Worm (Caenorhabditis elegans) whole organism, young adult: Measurements from ENCODE around the gene Y75B8A.63.

Source experiments
- B0336.3 ChIP-seq: fragments of 200-800 bp; sonication (Bioruptor generic); IDR thresholded peaks from 2 replicates; pipeline ENCODE4 v1.3.6; 2022; ENCODE audit warnings: missing genetic modification characterization, missing compliant biosample characterization
- D2030.7 ChIP-seq: fragments of 200-800 bp; sonication (Bioruptor generic); IDR thresholded peaks from 2 replicates; pipeline ENCODE4 v1.3.6; 2022; ENCODE audit warnings: missing genetic modification reagents, missing genetic modification characterization, missing compliant biosample characterization
- F22D6.2 ChIP-seq: sonication (generic microtip); optimal IDR thresholded peaks from 2 replicates; lab custom pipeline; 2016; ENCODE audit warnings: mild to moderate bottlenecking, missing genetic modification characterization, missing compliant biosample characterization
- F37B4.10 ChIP-seq: fragments of 200-800 bp; sonication (Bioruptor generic); IDR thresholded peaks from 2 replicates; pipeline ENCODE4 v1.3.6; 2022; ENCODE audit warnings: missing genetic modification characterization, missing compliant biosample characterization
- F49E8.2 ChIP-seq: sonication (generic microtip); optimal IDR thresholded peaks from 3 replicates; lab custom pipeline; 2017; ENCODE audit warnings: missing genetic modification characterization, mild to moderate bottlenecking, missing compliant biosample characterization, antibody characterized with exemption, moderate library complexity; ENCODE audit not compliant: insufficient read depth
- F52B5.7 ChIP-seq: sonication (generic microtip); optimal IDR thresholded peaks from 2 replicates; lab custom pipeline; 2016; ENCODE audit warnings: mild to moderate bottlenecking, missing genetic modification characterization, missing compliant biosample characterization
- T07F8.4 ChIP-seq: sonication (generic microtip); optimal IDR thresholded peaks from 2 replicates; lab custom pipeline; 2016; ENCODE audit warnings: mild to moderate bottlenecking, missing genetic modification characterization, moderate library complexity, missing compliant biosample characterization
- Y53G8AR.9 ChIP-seq: fragments of 200-800 bp; sonication (Bioruptor generic); conservative IDR thresholded peaks from 2 replicates; pipeline ENCODE4 v1.3.6; 2022; ENCODE audit warnings: missing genetic modification reagents, missing genetic modification characterization, missing compliant biosample characterization
- ZK185.1 ChIP-seq: sonication (generic microtip); optimal IDR thresholded peaks from 2 replicates; lab custom pipeline; 2016; ENCODE audit warnings: mild to moderate bottlenecking, missing genetic modification characterization, missing compliant biosample characterization; ENCODE audit not compliant: poor library complexity, severe bottlenecking
- akir-1 ChIP-seq: fragments of 200-800 bp; sonication (Bioruptor generic); optimal IDR thresholded peaks from 2 replicates; lab custom pipeline; 2018; ENCODE audit warnings: mild to moderate bottlenecking, missing genetic modification characterization, moderate library complexity, missing compliant biosample characterization
- ama-1 ChIP-seq, 3 experiments: fragments of 150-350 bp in 1 of 3; sonication (generic microtip) in 2 of 3; optimal IDR thresholded peaks; 2 replicates each; lab custom pipeline; 2014 to 2018; ENCODE audit warnings: missing biosample characterization in 2 of 3, missing genetic modification characterization in 2 of 3, missing genetic modification reagents in 2 of 3
- aptf-2 ChIP-seq: fragments of 200-800 bp; sonication (Bioruptor generic); conservative IDR thresholded peaks from 2 replicates; pipeline ENCODE4 v1.3.6; 2022; ENCODE audit warnings: missing genetic modification reagents, missing genetic modification characterization, missing compliant biosample characterization
- attf-3 ChIP-seq: fragments of 200-800 bp; sonication (Bioruptor generic); conservative IDR thresholded peaks from 2 replicates; pipeline ENCODE4 v1.3.6; 2022; ENCODE audit warnings: missing genetic modification reagents, missing genetic modification characterization, missing compliant biosample characterization
- bed-1 ChIP-seq: fragments of 200-800 bp; sonication (Bioruptor generic); IDR thresholded peaks from 2 replicates; pipeline ENCODE4 v1.3.6; 2022; ENCODE audit warnings: missing genetic modification reagents, missing genetic modification characterization, missing compliant biosample characterization
- cebp-1 ChIP-seq, 2 experiments: fragments of 200-800 bp in 1 of 2; sonication (Bioruptor generic) in 1 of 2; sonication (generic microtip) in 1 of 2; IDR thresholded peaks in 1 of 2; optimal IDR thresholded peaks in 1 of 2; 2 replicates each; pipeline versions ENCODE4 v1.3.6 to Lab custom; 2017 to 2022; ENCODE audit warnings: missing compliant biosample characterization in 2 of 2, missing genetic modification characterization in 2 of 2, mild to moderate bottlenecking in 1 of 2, missing genetic modification reagents in 1 of 2, moderate library complexity in 1 of 2
- ceh-40 ChIP-seq: fragments of 200-800 bp; sonication (Bioruptor generic); IDR thresholded peaks from 2 replicates; pipeline ENCODE4 v1.3.6; 2022; ENCODE audit warnings: missing genetic modification characterization, missing compliant biosample characterization
- ceh-79 ChIP-seq: sonication (generic microtip); optimal IDR thresholded peaks from 2 replicates; lab custom pipeline; 2017; ENCODE audit warnings: mild to moderate bottlenecking, missing genetic modification characterization, missing compliant biosample characterization
- chd-7 ChIP-seq: sonication (generic microtip); optimal IDR thresholded peaks from 2 replicates; lab custom pipeline; 2016; ENCODE audit warnings: mild to moderate bottlenecking, missing genetic modification characterization, moderate library complexity, missing compliant biosample characterization
- die-1 ChIP-seq: sonication (generic microtip); optimal IDR thresholded peaks from 2 replicates; lab custom pipeline; 2016; ENCODE audit warnings: missing genotype, mild to moderate bottlenecking, missing genetic modification characterization, missing compliant biosample characterization
- dpff-1 ChIP-seq: sonication (generic microtip); optimal IDR thresholded peaks from 2 replicates; lab custom pipeline; 2017; ENCODE audit warnings: mild to moderate bottlenecking, missing genetic modification characterization, missing compliant biosample characterization
- dpl-1 ChIP-seq: fragments of 150-350 bp; optimal IDR thresholded peaks from 2 replicates; lab custom pipeline; 2014; ENCODE audit warnings: missing biosample characterization, missing genetic modification reagents, missing genetic modification characterization
- egl-18 ChIP-seq: fragments of 200-800 bp; sonication (Bioruptor generic); IDR thresholded peaks from 2 replicates; pipeline ENCODE4 v1.3.6; 2022; ENCODE audit warnings: missing genetic modification reagents, missing genetic modification characterization, missing compliant biosample characterization
- egrh-3 ChIP-seq: fragments of 200-800 bp; sonication (Bioruptor generic); IDR thresholded peaks from 2 replicates; pipeline ENCODE4 v1.3.6; 2022; ENCODE audit warnings: missing genetic modification reagents, missing genetic modification characterization, missing compliant biosample characterization
- ekl-4 ChIP-seq: fragments of 200-800 bp; sonication (Bioruptor generic); IDR thresholded peaks from 2 replicates; pipeline ENCODE4 v1.3.6; 2022; ENCODE audit warnings: missing genetic modification reagents, missing genetic modification characterization, missing compliant biosample characterization
- ets-4 ChIP-seq: fragments of 200-800 bp; sonication (Bioruptor generic); optimal IDR thresholded peaks from 2 replicates; lab custom pipeline; 2018; ENCODE audit warnings: mild to moderate bottlenecking, missing genetic modification characterization, missing compliant biosample characterization
- fkh-3 ChIP-seq: sonication (generic microtip); optimal IDR thresholded peaks from 2 replicates; lab custom pipeline; 2016; ENCODE audit warnings: mild to moderate bottlenecking, missing genetic modification characterization, missing compliant biosample characterization
- gei-17 ChIP-seq: fragments of 200-800 bp; sonication (Bioruptor generic); optimal IDR thresholded peaks from 2 replicates; lab custom pipeline; 2018; ENCODE audit warnings: mild to moderate bottlenecking, missing genetic modification characterization, missing compliant biosample characterization
- him-1 ChIP-seq: sonication (generic microtip); optimal IDR thresholded peaks from 2 replicates; lab custom pipeline; 2016; ENCODE audit warnings: missing genotype, missing genetic modification reagents, missing genetic modification characterization, missing compliant biosample characterization
- hmg-20 ChIP-seq: fragments of 200-800 bp; sonication (Bioruptor generic); IDR thresholded peaks from 2 replicates; pipeline ENCODE4 v1.3.6; 2022; ENCODE audit warnings: missing genetic modification reagents, missing genetic modification characterization, missing compliant biosample characterization
- hsf-1 ChIP-seq: fragments of 200-800 bp; sonication (Bioruptor generic); IDR thresholded peaks from 2 replicates; pipeline ENCODE4 v1.3.6; 2022; ENCODE audit warnings: missing genetic modification reagents, missing genetic modification characterization, missing compliant biosample characterization
- lin-26 ChIP-seq: fragments of 200-800 bp; sonication (Bioruptor generic); IDR thresholded peaks from 2 replicates; pipeline ENCODE4 v1.3.6; 2022; ENCODE audit warnings: missing genetic modification reagents, missing genetic modification characterization, missing compliant biosample characterization
- lin-40 ChIP-seq: sonication (generic microtip); optimal IDR thresholded peaks from 2 replicates; lab custom pipeline; 2016; ENCODE audit warnings: missing genetic modification characterization, mild to moderate bottlenecking, missing compliant biosample characterization, missing genotype, missing genetic modification reagents
- lir-1 ChIP-seq: fragments of 200-800 bp; sonication (Bioruptor generic); conservative IDR thresholded peaks from 2 replicates; pipeline ENCODE4 v1.3.6; 2022; ENCODE audit warnings: missing genetic modification reagents, missing genetic modification characterization, missing compliant biosample characterization
- madf-3 ChIP-seq: fragments of 200-800 bp; sonication (Bioruptor generic); IDR thresholded peaks from 2 replicates; pipeline ENCODE4 v1.3.6; 2022; ENCODE audit warnings: missing genetic modification reagents, missing genetic modification characterization, missing compliant biosample characterization
- madf-6 ChIP-seq: fragments of 200-800 bp; sonication (Bioruptor generic); IDR thresholded peaks from 2 replicates; pipeline ENCODE4 v1.3.6; 2022; ENCODE audit warnings: missing genetic modification reagents, missing genetic modification characterization, missing compliant biosample characterization
- mcd-1 ChIP-seq: fragments of 200-800 bp; sonication (Bioruptor generic); IDR thresholded peaks from 2 replicates; pipeline ENCODE4 v1.3.6; 2022; ENCODE audit warnings: missing genetic modification reagents, missing genetic modification characterization, missing compliant biosample characterization
- mes-4 ChIP-seq: sonication (generic microtip); optimal IDR thresholded peaks from 2 replicates; lab custom pipeline; 2016; ENCODE audit warnings: missing genotype, missing genetic modification characterization, missing compliant biosample characterization
- nfya-1 ChIP-seq: sonication (generic microtip); optimal IDR thresholded peaks from 2 replicates; lab custom pipeline; 2017; ENCODE audit warnings: antibody characterized with exemption, missing compliant biosample characterization, missing genetic modification characterization, borderline replicate concordance; ENCODE audit not compliant: insufficient read depth
- nhr-90 ChIP-seq: sonication (generic microtip); optimal IDR thresholded peaks from 2 replicates; lab custom pipeline; 2016; ENCODE audit warnings: missing genotype, mild to moderate bottlenecking, missing genetic modification characterization, missing compliant biosample characterization
- pbrm-1 ChIP-seq: fragments of 200-800 bp; sonication (Bioruptor generic); IDR thresholded peaks from 2 replicates; pipeline ENCODE4 v1.3.6; 2022; ENCODE audit warnings: missing genetic modification reagents, missing genetic modification characterization, missing compliant biosample characterization
- repo-1 ChIP-seq: sonication (generic microtip); optimal IDR thresholded peaks from 2 replicates; lab custom pipeline; 2017; ENCODE audit warnings: mild to moderate bottlenecking, missing genetic modification characterization, missing compliant biosample characterization
- snpc-1.3 ChIP-seq: sonication (generic microtip); optimal IDR thresholded peaks from 2 replicates; lab custom pipeline; 2017; ENCODE audit warnings: missing genetic modification characterization, mild to moderate bottlenecking, missing compliant biosample characterization, antibody characterized with exemption, moderate library complexity, missing genotype, missing genetic modification reagents; ENCODE audit not compliant: insufficient read depth
- zfh-2 ChIP-seq: fragments of 200-800 bp; sonication (Bioruptor generic); conservative IDR thresholded peaks from 2 replicates; pipeline ENCODE4 v1.3.6; 2022; ENCODE audit warnings: missing genetic modification reagents, missing genetic modification characterization, missing compliant biosample characterization
- ztf-25 ChIP-seq: fragments of 200-800 bp; sonication (Bioruptor generic); IDR thresholded peaks from 2 replicates; pipeline ENCODE4 v1.3.6; 2022; ENCODE audit warnings: missing genetic modification reagents, missing genetic modification characterization, missing compliant biosample characterization

The Y75B8A.63 gene

ce11 chrIII:12372080-12373065 is 44.6 kb downstream of the Y75B8A.63 start:
- no peak for TF ChIP-seq hmg-20 (GFP tag; lab: Robert Waterston, UW)
- TF ChIP-seq F37B4.10 (GFP tag; lab: Robert Waterston, UW) = 0 out of 2 replicates have a peak, but pooled peaks have one; percentile 23
- TF ChIP-seq mes-4 = no peak
- TF ChIP-seq lin-40 (tag; lab: Kevin White, UChicago) = no peak
- no peak for TF ChIP-seq aptf-2 (GFP tag; lab: Robert Waterston, UW)
- no peak for TF ChIP-seq ZK185.1 (tag; lab: Kevin White, UChicago)
- peak; percentile 31 for TF ChIP-seq F52B5.7 (tag; lab: Kevin White, UChicago)
- peak; percentile 61 for TF ChIP-seq ekl-4 (GFP tag; lab: Robert Waterston, UW)
- peak; percentile 63 for TF ChIP-seq zfh-2
- TF ChIP-seq gei-17 = no peak
- peak; percentile 43; the same call in 1 of the 2 replicates for TF ChIP-seq madf-6 (GFP tag; lab: Robert Waterston, UW)
- TF ChIP-seq lir-1 (GFP tag; lab: Robert Waterston, UW) = no peak
- TF ChIP-seq ceh-40 (GFP tag; lab: Robert Waterston, UW) = no peak
- TF ChIP-seq akir-1 (GFP tag; lab: Kevin White, UChicago) = no peak
- peak; percentile 60 for TF ChIP-seq F49E8.2 (tag; lab: Kevin White, UChicago)
- TF ChIP-seq hsf-1 = peak; percentile 65
- TF ChIP-seq B0336.3 (GFP tag; lab: Robert Waterston, UW) = peak; percentile 53; the same call in 1 of the 2 replicates
- peak; percentile 15; the same call in 1 of the 2 replicates for TF ChIP-seq pbrm-1 (GFP tag; lab: Robert Waterston, UW)
- no peak for TF ChIP-seq dpff-1 (tag; lab: Kevin White, UChicago)
- TF ChIP-seq egrh-3 = 0 out of 2 replicates have a peak, but pooled peaks have one; percentile 8
- peak; percentile 3 for TF ChIP-seq die-1 (tag; lab: Kevin White, UChicago)
- TF ChIP-seq cebp-1 (GFP tag; IDR thresholded peaks at IDR 0.05; lab: Robert Waterston, UW) = no peak
- TF ChIP-seq cebp-1 (tag; optimal IDR thresholded peaks at IDR 0.05; lab: Kevin White, UChicago) = peak; percentile 20
- TF ChIP-seq ceh-79 = no peak
- TF ChIP-seq ets-4 (GFP tag; lab: Kevin White, UChicago) = no peak
- TF ChIP-seq F22D6.2 (tag; lab: Kevin White, UChicago) = no peak
- no peak for TF ChIP-seq attf-3 (GFP tag; lab: Robert Waterston, UW)
- TF ChIP-seq nfya-1 (tag; lab: Kevin White, UChicago) = no peak
- no peak for TF ChIP-seq D2030.7
- no peak for TF ChIP-seq egl-18 (GFP tag; lab: Robert Waterston, UW)
- no peak for TF ChIP-seq nhr-90 (tag; lab: Kevin White, UChicago)
- 0 out of 2 replicates have a peak, but pooled peaks have one; percentile 13 for TF ChIP-seq ztf-25 (GFP tag; lab: Robert Waterston, UW)
- peak; percentile 43; the same call in 1 of the 2 replicates for TF ChIP-seq Y53G8AR.9 (GFP tag; lab: Robert Waterston, UW)
- no peak for TF ChIP-seq bed-1 (GFP tag; lab: Robert Waterston, UW)
- peak; percentile 7; the same call in 1 of the 2 replicates for TF ChIP-seq mcd-1 (GFP tag; lab: Robert Waterston, UW)
- TF ChIP-seq madf-3 (GFP tag; lab: Robert Waterston, UW) = peak; percentile 76
- 0 out of 2 replicates have a peak, but pooled peaks have one; percentile 16 for TF ChIP-seq lin-26 (GFP tag; lab: Robert Waterston, UW)
- TF ChIP-seq chd-7 = no peak
- peak; percentile 48 for TF ChIP-seq him-1 (tag; lab: Kevin White, UChicago)
- TF ChIP-seq snpc-1.3 (tag; lab: Kevin White, UChicago) = no peak
- TF ChIP-seq repo-1 (tag; lab: Kevin White, UChicago) = no peak
- TF ChIP-seq dpl-1 = peak; percentile 1
- TF ChIP-seq ama-1 (optimal IDR thresholded peaks at IDR 0.05; lab: Kevin White, UChicago) = no peak
- TF ChIP-seq ama-1 (GFP tag; optimal IDR thresholded peaks at IDR 0.05; lab: Kevin White, UChicago) = peak in 1 of 2 experiments; percentile 46
- peak; percentile 65 for TF ChIP-seq fkh-3 (tag; lab: Kevin White, UChicago)
- TF ChIP-seq T07F8.4 = no peak
- TF ChIP-seq, all 124 proteins: peak for 21
